Fruit fly (Drosophila melanogaster) whole organism: ENCODE results near the gene CG12684.

Experiments
- CG8478 ChIP-seq: fragments of >200 bp; optimal IDR thresholded peaks from 2 replicates; lab custom pipeline; 2018; ENCODE audit warnings: inconsistent platforms
- Dll ChIP-seq: fragments of >200 bp; optimal IDR thresholded peaks from 2 replicates; lab custom pipeline; 2017

DNA sequence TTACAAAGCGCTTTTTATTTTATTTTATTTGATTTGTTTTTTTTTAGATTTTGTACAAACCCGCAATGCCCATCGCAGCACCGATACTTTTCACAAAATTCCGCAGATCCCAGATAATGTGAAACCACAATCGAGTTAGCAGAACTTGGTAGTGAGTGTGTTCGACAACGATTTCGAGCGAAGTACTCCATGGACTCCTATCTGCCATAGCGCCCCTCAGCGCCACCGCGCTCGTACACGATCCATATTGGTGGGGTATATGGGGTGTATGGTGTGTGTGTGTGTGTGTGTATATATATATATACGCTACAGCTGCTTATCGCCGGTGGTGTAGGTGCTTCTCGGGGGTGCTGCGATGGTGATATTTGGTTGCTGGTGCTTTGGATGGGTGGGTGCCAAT, 40.7 kb upstream of the CG12684 start:
- TF ChIP-seq CG8478 (lab: Kevin White, UChicago) (no peak), Dll (lab: Kevin White, UChicago) (no peak)
